Fruit fly (Drosophila melanogaster): ENCODE data around the gene CG14989.

CG14989 gene

dm6 chr3L:4118339-4118738 lies 31.0 kb downstream of the CG14989 start:
- TF ChIP-seq OdsH (GFP tag; optimal IDR thresholded peaks at IDR 0.05) (no peak), Hr83 (GFP tag; optimal IDR thresholded peaks at IDR 0.05; ENCODE audit: poor library complexity, severe bottlenecking) (no peak), CG32264 (GFP tag; optimal IDR thresholded peaks at IDR 0.05) (no peak), ey (GFP tag; optimal IDR thresholded peaks at IDR 0.05) (no peak)

- TF ChIP-seq foxo (GFP tag; optimal IDR thresholded peaks at IDR 0.05) (no peak), h (GFP tag; optimal IDR thresholded peaks at IDR 0.05) (peak; percentile 32)
Observed at dm6 chr3L:4119636-4120357, 32.4 kb downstream of the CG14989 start.

- TF ChIP-seq woc (GFP tag; optimal IDR thresholded peaks at IDR 0.05) (peak; percentile 65), pan (optimal IDR thresholded peaks at IDR 0.05) (no peak), Jra (GFP tag; optimal IDR thresholded peaks at IDR 0.05) (peak; percentile 57), foxo (GFP tag; optimal IDR thresholded peaks at IDR 0.05) (peak in 1 of 2 experiments; percentile 26), psq (GFP tag; optimal IDR thresholded peaks at IDR 0.05) (peak; percentile 57), CrebA (GFP tag; optimal IDR thresholded peaks at IDR 0.05; ENCODE audit: borderline replicate concordance) (no peak), h (GFP tag; optimal IDR thresholded peaks at IDR 0.05) (peak; percentile 10), Hr83 (GFP tag; optimal IDR thresholded peaks at IDR 0.05; ENCODE audit: poor library complexity, severe bottlenecking) (peak; percentile 85), ey (GFP tag; optimal IDR thresholded peaks at IDR 0.05) (peak; percentile 1), br (GFP tag; optimal IDR thresholded peaks at IDR 0.05) (no peak), Rel (GFP tag; optimal IDR thresholded peaks at IDR 0.05) (no peak), Rel (tag; optimal IDR thresholded peaks at IDR 0.05) (peak; percentile 58), jim (GFP tag; optimal IDR thresholded peaks at IDR 0.05) (no peak)
Observed at dm6 chr3L:4120358-4121349, 33.3 kb downstream of the CG14989 start.

- TF ChIP-seq pan (optimal IDR thresholded peaks at IDR 0.05) (no peak), tai (GFP tag; optimal IDR thresholded peaks at IDR 0.05) (no peak), Dif (GFP tag; optimal IDR thresholded peaks at IDR 0.05; ENCODE audit: partially characterized antibody) (no peak), HLH106 (tag; optimal IDR thresholded peaks at IDR 0.05) (no peak), Jra (GFP tag; optimal IDR thresholded peaks at IDR 0.05) (no peak), sv (GFP tag; optimal IDR thresholded peaks at IDR 0.05) (no peak), Dfd (GFP tag; optimal IDR thresholded peaks at IDR 0.05) (no peak), brk (GFP tag; optimal IDR thresholded peaks at IDR 0.05) (no peak), foxo (GFP tag; optimal IDR thresholded peaks at IDR 0.05) (no peak), dmrt93B (GFP tag; optimal IDR thresholded peaks at IDR 0.05) (no peak), psq (GFP tag; optimal IDR thresholded peaks at IDR 0.05) (no peak), lola (GFP tag; optimal IDR thresholded peaks at IDR 0.05) (no peak), rgr (GFP tag; optimal IDR thresholded peaks at IDR 0.05) (no peak), N (GFP tag; optimal IDR thresholded peaks at IDR 0.05) (no peak), sage (GFP tag; optimal IDR thresholded peaks at IDR 0.05) (no peak), Hnf4 (GFP tag; optimal IDR thresholded peaks at IDR 0.05) (no peak), Vsx2 (GFP tag; optimal IDR thresholded peaks at IDR 0.05; ENCODE audit: partially characterized antibody) (no peak), h (GFP tag; optimal IDR thresholded peaks at IDR 0.05) (no peak), usp (GFP tag; optimal IDR thresholded peaks at IDR 0.05) (no peak), dsf (GFP tag; optimal IDR thresholded peaks at IDR 0.05; ENCODE audit: borderline replicate concordance) (no peak)
Observed at dm6 chr3L:4121589-4121988, 34.2 kb downstream of the CG14989 start.
